Fruit fly (Drosophila melanogaster) whole organism, embryonic: ENCODE data around the gene Evi5.

Experiments
- Atf6 ChIP-seq: fragments of 200-800 bp; sonication (Bioruptor generic); IDR thresholded peaks from 2 replicates; pipeline ENCODE4 v1.3.6; 2022; ENCODE audit warnings: missing biosample characterization, missing genetic modification characterization
- Awh ChIP-seq: fragments of 200-800 bp; sonication (Bioruptor generic); IDR thresholded peaks from 2 replicates; pipeline ENCODE4, ENCODE4 v1.3.6; 2022; ENCODE audit warnings: missing biosample characterization, missing genetic modification characterization
- B-H2 ChIP-seq: fragments of 200-800 bp; sonication (Bioruptor generic); optimal IDR thresholded peaks from 2 replicates; lab custom pipeline; 2018; ENCODE audit warnings: missing biosample characterization, mild to moderate bottlenecking, missing genetic modification characterization
- Bdp1 ChIP-seq: fragments of 200-800 bp; sonication (Bioruptor generic); optimal IDR thresholded peaks from 3 replicates; lab custom pipeline; 2016; ENCODE audit warnings: missing biosample characterization, missing genetic modification characterization
- CG1024 ChIP-seq: fragments of 200-800 bp; sonication (Bioruptor generic); IDR thresholded peaks from 2 replicates; pipeline ENCODE4 v1.3.6; 2022; ENCODE audit warnings: missing biosample characterization, missing genetic modification characterization
- CG10267 ChIP-seq: fragments of 200-800 bp; sonication (Bioruptor generic); optimal IDR thresholded peaks from 2 replicates; lab custom pipeline; 2018; ENCODE audit warnings: missing biosample characterization, mild to moderate bottlenecking, missing genetic modification characterization, moderate library complexity
- CG12104 ChIP-seq: fragments of 200-800 bp; sonication (Bioruptor generic); optimal IDR thresholded peaks from 3 replicates; lab custom pipeline; 2016; ENCODE audit warnings: missing biosample characterization, missing genetic modification characterization
- CG12769 ChIP-seq: fragments of 200-800 bp; sonication (Bioruptor generic); optimal IDR thresholded peaks from 2 replicates; lab custom pipeline; 2019; ENCODE audit warnings: missing biosample characterization, mild to moderate bottlenecking, missing genetic modification characterization, moderate library complexity
- CG15011 ChIP-seq: fragments of 200-800 bp; sonication (Bioruptor generic); optimal IDR thresholded peaks from 3 replicates; lab custom pipeline; 2018; ENCODE audit warnings: missing biosample characterization, mild to moderate bottlenecking, missing genetic modification characterization
- CG1529 ChIP-seq: fragments of 200-800 bp; sonication (Bioruptor generic); optimal IDR thresholded peaks from 3 replicates; lab custom pipeline; 2018; ENCODE audit warnings: missing biosample characterization, missing genetic modification characterization
- CG15696 ChIP-seq: fragments of 200-800 bp; sonication (Bioruptor generic); optimal IDR thresholded peaks from 2 replicates; lab custom pipeline; 2019; ENCODE audit warnings: missing biosample characterization, mild to moderate bottlenecking, missing genetic modification characterization, moderate library complexity
- CG16813 ChIP-seq: fragments of 200-800 bp; sonication (Bioruptor generic); IDR thresholded peaks from 3 replicates; pipeline ENCODE4 v1.3.6; 2022; ENCODE audit warnings: missing biosample characterization, missing genetic modification characterization; ENCODE audit not compliant: partially characterized antibody
- CG18262 ChIP-seq: fragments of 200-800 bp; optimal IDR thresholded peaks from 3 replicates; lab custom pipeline; 2019; ENCODE audit warnings: missing biosample characterization, mild to moderate bottlenecking, missing genetic modification characterization, moderate library complexity
- CG18476 ChIP-seq: fragments of 200-800 bp; sonication (Bioruptor generic); optimal IDR thresholded peaks from 2 replicates; lab custom pipeline; 2016; ENCODE audit warnings: missing biosample characterization, mild to moderate bottlenecking, missing genetic modification characterization
- CG2116 ChIP-seq: fragments of 200-800 bp; sonication (Bioruptor generic); optimal IDR thresholded peaks from 3 replicates; lab custom pipeline; 2018; ENCODE audit warnings: missing biosample characterization, mild to moderate bottlenecking, missing genetic modification characterization
- CG33557 ChIP-seq: fragments of 200-800 bp; sonication (Bioruptor generic); optimal IDR thresholded peaks from 2 replicates; lab custom pipeline; 2019; ENCODE audit warnings: missing biosample characterization, mild to moderate bottlenecking, missing genetic modification characterization, moderate library complexity
- CG4820 ChIP-seq: fragments of 200-800 bp; sonication (Bioruptor generic); optimal IDR thresholded peaks from 3 replicates; lab custom pipeline; 2016; ENCODE audit warnings: missing biosample characterization, missing genetic modification characterization
- CG6254 ChIP-seq: fragments of 200-800 bp; sonication (Bioruptor generic); optimal IDR thresholded peaks from 3 replicates; lab custom pipeline; 2017; ENCODE audit warnings: mild to moderate bottlenecking, missing biosample characterization, missing genetic modification reagents, missing genetic modification characterization
- CG6272 ChIP-seq: fragments of 200-800 bp; sonication (Bioruptor generic); IDR thresholded peaks from 2 replicates; pipeline ENCODE4 v1.3.6; 2022; ENCODE audit warnings: missing biosample characterization, missing genetic modification characterization
- CG6854 ChIP-seq: fragments of 200-800 bp; sonication (Bioruptor generic); optimal IDR thresholded peaks from 3 replicates; lab custom pipeline; 2017; ENCODE audit warnings: missing biosample characterization, mild to moderate bottlenecking, missing genetic modification characterization
- CG8359 ChIP-seq: fragments of 200-800 bp; sonication (Bioruptor generic); optimal IDR thresholded peaks from 2 replicates; lab custom pipeline; 2017; ENCODE audit warnings: missing biosample characterization, mild to moderate bottlenecking, missing genetic modification characterization, borderline replicate concordance
- CG8478 ChIP-seq: fragments of >200 bp; optimal IDR thresholded peaks from 2 replicates; lab custom pipeline; 2018
- CG9797 ChIP-seq: fragments of 200-800 bp; sonication (Bioruptor generic); optimal IDR thresholded peaks from 3 replicates; lab custom pipeline; 2018; ENCODE audit warnings: missing biosample characterization, mild to moderate bottlenecking, missing genetic modification characterization
- CG9817 ChIP-seq: fragments of 200-800 bp; sonication (Bioruptor generic); optimal IDR thresholded peaks from 2 replicates; lab custom pipeline; 2018; ENCODE audit warnings: missing biosample characterization, mild to moderate bottlenecking, missing genetic modification characterization, moderate library complexity
- CTCF ChIP-seq: fragments of 200-800 bp; sonication (Bioruptor generic); optimal IDR thresholded peaks from 2 replicates; lab custom pipeline; 2017; ENCODE audit warnings: missing biosample characterization, mild to moderate bottlenecking, missing genetic modification characterization, moderate library complexity
- Dad ChIP-seq: fragments of 200-800 bp; sonication (Bioruptor generic); optimal IDR thresholded peaks from 3 replicates; lab custom pipeline; 2016; ENCODE audit warnings: missing biosample characterization, missing genetic modification characterization
- Dek ChIP-seq: fragments of 200-800 bp; sonication (Bioruptor generic); optimal IDR thresholded peaks from 3 replicates; lab custom pipeline; 2019; ENCODE audit warnings: missing biosample characterization, mild to moderate bottlenecking, missing genetic modification characterization, moderate library complexity
- Dfd ChIP-seq, 2 experiments: fragments of >200 bp; optimal IDR thresholded peaks; 2 replicates each; lab custom pipeline; 2017; ENCODE audit warnings: missing biosample characterization in 2 of 2, missing genetic modification characterization in 2 of 2
- E2f1 ChIP-seq: fragments of 200-800 bp; sonication (Bioruptor generic); IDR thresholded peaks from 2 replicates; pipeline ENCODE4 v1.3.6; 2022; ENCODE audit warnings: missing biosample characterization, missing genetic modification characterization
- Eip74EF ChIP-seq, 2 experiments: fragments of 200-800 bp in 1 of 2; fragments of >200 bp in 1 of 2; sonication (Bioruptor generic) in 1 of 2; optimal IDR thresholded peaks; 2 replicates each; lab custom pipeline; 2017 to 2019; ENCODE audit warnings: missing biosample characterization in 2 of 2, missing genetic modification characterization in 2 of 2, mild to moderate bottlenecking in 1 of 2, moderate library complexity in 1 of 2
- HLH54F ChIP-seq: fragments of 200-800 bp; sonication (Bioruptor generic); optimal IDR thresholded peaks from 3 replicates; lab custom pipeline; 2016; ENCODE audit warnings: missing biosample characterization, missing genetic modification characterization
- Mes4 ChIP-seq: fragments of 200-800 bp; sonication (Bioruptor generic); optimal IDR thresholded peaks from 2 replicates; lab custom pipeline; 2016; ENCODE audit warnings: missing biosample characterization, missing genetic modification characterization
- NC2β ChIP-seq: fragments of 200-800 bp; sonication (Bioruptor generic); optimal IDR thresholded peaks from 2 replicates; lab custom pipeline; 2016; ENCODE audit warnings: missing biosample characterization, missing genetic modification characterization
- Rfx ChIP-seq: fragments of 200-800 bp; sonication (Bioruptor generic); IDR thresholded peaks from 2 replicates; pipeline ENCODE4 v1.3.6; 2022; ENCODE audit warnings: missing biosample characterization, missing genetic modification characterization
- chif ChIP-seq, 2 experiments: fragments of 200-800 bp; sonication (Bioruptor generic); optimal IDR thresholded peaks; 3 replicates each; lab custom pipeline; 2016; ENCODE audit warnings: missing biosample characterization in 2 of 2, missing genetic modification characterization in 2 of 2
- danr ChIP-seq: fragments of 200-800 bp; sonication (Bioruptor generic); IDR thresholded peaks from 2 replicates; pipeline ENCODE4 v1.3.6; 2022; ENCODE audit warnings: missing biosample characterization, missing genetic modification characterization
- gce ChIP-seq: fragments of 200-800 bp; sonication (Bioruptor generic); IDR thresholded peaks from 3 replicates; pipeline ENCODE4 v1.3.6; 2022; ENCODE audit warnings: missing biosample characterization, missing genetic modification characterization
- gcm2 ChIP-seq: fragments of 200-800 bp; sonication (Bioruptor generic); optimal IDR thresholded peaks from 2 replicates; lab custom pipeline; 2016; ENCODE audit warnings: missing biosample characterization, missing genetic modification characterization
- grau ChIP-seq: fragments of 200-800 bp; optimal IDR thresholded peaks from 3 replicates; lab custom pipeline; 2019; ENCODE audit warnings: missing biosample characterization, mild to moderate bottlenecking, missing genetic modification characterization, moderate library complexity
- hbn ChIP-seq: fragments of 200-800 bp; sonication (Bioruptor generic); IDR thresholded peaks from 2 replicates; pipeline ENCODE4 v1.3.6; 2022; ENCODE audit warnings: missing biosample characterization, missing genetic modification characterization; ENCODE audit not compliant: partially characterized antibody
- kni ChIP-seq: fragments of 200-800 bp; sonication (Bioruptor generic); optimal IDR thresholded peaks from 3 replicates; lab custom pipeline; 2017; ENCODE audit warnings: mild to moderate bottlenecking, missing biosample characterization, missing genetic modification reagents, missing genetic modification characterization
- lmd ChIP-seq: fragments of 200-800 bp; sonication (Bioruptor generic); IDR thresholded peaks from 2 replicates; pipeline ENCODE4 v1.3.6; 2022; ENCODE audit warnings: missing biosample characterization, missing genetic modification characterization
- nom ChIP-seq: fragments of 200-800 bp; sonication (Bioruptor generic); optimal IDR thresholded peaks from 2 replicates; lab custom pipeline; 2017; ENCODE audit warnings: missing biosample characterization, missing genetic modification characterization, mild to moderate bottlenecking, moderate library complexity, missing genetic modification reagents
- pho ChIP-seq: fragments of 200-800 bp; sonication (Bioruptor generic); optimal IDR thresholded peaks from 2 replicates; lab custom pipeline; 2016; ENCODE audit warnings: missing biosample characterization, missing genetic modification characterization
- phol ChIP-seq: fragments of 200-800 bp; sonication (Bioruptor generic); optimal IDR thresholded peaks from 3 replicates; lab custom pipeline; 2018; ENCODE audit warnings: missing biosample characterization, mild to moderate bottlenecking, missing genetic modification characterization, moderate library complexity
- salm ChIP-seq: fragments of 200-800 bp; sonication (Bioruptor generic); optimal IDR thresholded peaks from 2 replicates; lab custom pipeline; 2018; ENCODE audit warnings: missing biosample characterization, mild to moderate bottlenecking, missing genetic modification characterization
- sd ChIP-seq: fragments of 200-800 bp; sonication (Bioruptor generic); optimal IDR thresholded peaks from 3 replicates; lab custom pipeline; 2018; ENCODE audit warnings: missing biosample characterization, mild to moderate bottlenecking, missing genetic modification characterization, moderate library complexity
- sens ChIP-seq: fragments of 200-800 bp; sonication (Bioruptor generic); peaks from one replicate; lab custom pipeline; 2016; ENCODE audit warnings: missing biosample characterization, missing genetic modification characterization
- slbo ChIP-seq: fragments of 200-800 bp; sonication (Bioruptor generic); IDR thresholded peaks from 2 replicates; pipeline ENCODE4 v1.3.6; 2022; ENCODE audit warnings: missing biosample characterization, missing genetic modification characterization
- sob ChIP-seq: fragments of 200-800 bp; sonication (Bioruptor generic); IDR thresholded peaks from 2 replicates; pipeline ENCODE4 v1.3.6; 2022; ENCODE audit warnings: missing biosample characterization, missing genetic modification characterization
- tin ChIP-seq: fragments of 200-800 bp; sonication (Bioruptor generic); optimal IDR thresholded peaks from 3 replicates; lab custom pipeline; 2016; ENCODE audit warnings: missing biosample characterization, missing genetic modification characterization

The Evi5 gene

dm6 chrX:11451027-11451572 is 3.1 kb downstream of the Evi5 start (continued):
- no peak for TF ChIP-seq CG33557
- peak; percentile 67 for TF ChIP-seq Atf6
- no peak for TF ChIP-seq hbn (GFP tag; lab: Robert Waterston, UW)
- no peak for TF ChIP-seq CTCF (GFP tag; lab: Kevin White, UChicago)
- TF ChIP-seq CG4820 (GFP tag; lab: Kevin White, UChicago) = no peak
- no peak for TF ChIP-seq Mes4 (GFP tag; lab: Kevin White, UChicago)
- peak; percentile 72 for TF ChIP-seq slbo (GFP tag; lab: Robert Waterston, UW)
- no peak for TF ChIP-seq CG9797 (GFP tag; lab: Kevin White, UChicago)
- peak; percentile 60 for TF ChIP-seq sob (GFP tag; lab: Robert Waterston, UW)
- peak; percentile 69 for TF ChIP-seq lmd (GFP tag; lab: Robert Waterston, UW)
- TF ChIP-seq gce (GFP tag; lab: Robert Waterston, UW) = no peak
- peak; percentile 25 for TF ChIP-seq phol
- TF ChIP-seq sd (tag; lab: Kevin White, UChicago) = peak; percentile 83
- no peak for TF ChIP-seq CG8359 (GFP tag; lab: Kevin White, UChicago)
- TF ChIP-seq CG1529 (GFP tag; lab: Kevin White, UChicago) = no peak
- peak in 1 of 2 experiments; percentile 22 for TF ChIP-seq chif (GFP tag; optimal IDR thresholded peaks at IDR 0.05; lab: Kevin White, UChicago)
- no peak for TF ChIP-seq CG1024 (GFP tag; lab: Robert Waterston, UW)
- TF ChIP-seq CG18476 (GFP tag; lab: Kevin White, UChicago) = no peak
- TF ChIP-seq danr = no peak
- peak; percentile 35; the same call in 1 of the 2 replicates for TF ChIP-seq CG6272 (GFP tag; lab: Robert Waterston, UW)
- TF ChIP-seq CG10267 (tag; lab: Kevin White, UChicago) = no peak
- TF ChIP-seq CG9817 (tag; lab: Kevin White, UChicago) = peak; percentile 41
- no peak for TF ChIP-seq CG18262 (tag; lab: Kevin White, UChicago)
- no peak for TF ChIP-seq CG15011 (GFP tag; lab: Kevin White, UChicago)
- TF ChIP-seq sens (GFP tag; lab: Kevin White, UChicago) = peak; percentile 85
- TF ChIP-seq NC2β = no peak
- no peak for TF ChIP-seq CG6254 (GFP tag; lab: Kevin White, UChicago)
- peak; percentile 21 for TF ChIP-seq tin (GFP tag; lab: Kevin White, UChicago)
- TF ChIP-seq Dad (GFP tag; lab: Kevin White, UChicago) = no peak
- TF ChIP-seq salm (tag; lab: Kevin White, UChicago) = no peak
- no peak for TF ChIP-seq Bdp1 (GFP tag; lab: Kevin White, UChicago)
- TF ChIP-seq Awh (GFP tag; lab: Robert Waterston, UW) = 0 out of 2 replicates have a peak, but pooled peaks have one; percentile 8
- TF ChIP-seq kni (GFP tag; lab: Kevin White, UChicago) = no peak
- TF ChIP-seq Dfd (GFP tag; optimal IDR thresholded peaks at IDR 0.05; lab: Kevin White, UChicago) = no peak
- TF ChIP-seq CG8478 = no peak
- TF ChIP-seq pho = peak; percentile 56
- TF ChIP-seq CG2116 (GFP tag; lab: Kevin White, UChicago) = no peak
- TF ChIP-seq grau (tag; lab: Kevin White, UChicago) = peak; percentile 82
- peak; percentile 77 for TF ChIP-seq CG12769 (tag; lab: Kevin White, UChicago)
- no peak for TF ChIP-seq CG16813 (GFP tag; lab: Robert Waterston, UW)
- no peak for TF ChIP-seq B-H2 (GFP tag; lab: Kevin White, UChicago)
- peak; percentile 53 for TF ChIP-seq Dek (tag; lab: Kevin White, UChicago)
- peak in 1 of 2 experiments; percentile 42 for TF ChIP-seq Eip74EF (GFP tag; optimal IDR thresholded peaks at IDR 0.05; lab: Kevin White, UChicago)
- TF ChIP-seq CG15696 (tag; lab: Kevin White, UChicago) = no peak
- no peak for TF ChIP-seq nom (GFP tag; lab: Kevin White, UChicago)
- TF ChIP-seq CG6854 (GFP tag; lab: Kevin White, UChicago) = no peak
- no peak for TF ChIP-seq CG12104 (GFP tag; lab: Kevin White, UChicago)
- TF ChIP-seq Rfx (GFP tag; lab: Robert Waterston, UW) = peak; percentile 78
- TF ChIP-seq E2f1 (GFP tag; lab: Robert Waterston, UW) = peak; percentile 43; the same call in 1 of the 2 replicates
- TF ChIP-seq HLH54F (GFP tag; lab: Kevin White, UChicago) = peak; percentile 38
- no peak for TF ChIP-seq gcm2 (GFP tag; lab: Kevin White, UChicago)
